Worm (Caenorhabditis elegans) whole organism, early embryonic: ENCODE results near the gene C49C3.20.

ENCODE experiments used
- ama-1 ChIP-seq: fragments of 150-350 bp; optimal IDR thresholded peaks from 2 replicates; lab custom pipeline; 2014
- ceh-36 ChIP-seq: sonication (generic microtip); optimal IDR thresholded peaks from 2 replicates; lab custom pipeline; 2016; ENCODE audit warnings: missing genetic modification characterization, inconsistent platforms, missing compliant biosample characterization

C49C3.20 gene

DNA sequence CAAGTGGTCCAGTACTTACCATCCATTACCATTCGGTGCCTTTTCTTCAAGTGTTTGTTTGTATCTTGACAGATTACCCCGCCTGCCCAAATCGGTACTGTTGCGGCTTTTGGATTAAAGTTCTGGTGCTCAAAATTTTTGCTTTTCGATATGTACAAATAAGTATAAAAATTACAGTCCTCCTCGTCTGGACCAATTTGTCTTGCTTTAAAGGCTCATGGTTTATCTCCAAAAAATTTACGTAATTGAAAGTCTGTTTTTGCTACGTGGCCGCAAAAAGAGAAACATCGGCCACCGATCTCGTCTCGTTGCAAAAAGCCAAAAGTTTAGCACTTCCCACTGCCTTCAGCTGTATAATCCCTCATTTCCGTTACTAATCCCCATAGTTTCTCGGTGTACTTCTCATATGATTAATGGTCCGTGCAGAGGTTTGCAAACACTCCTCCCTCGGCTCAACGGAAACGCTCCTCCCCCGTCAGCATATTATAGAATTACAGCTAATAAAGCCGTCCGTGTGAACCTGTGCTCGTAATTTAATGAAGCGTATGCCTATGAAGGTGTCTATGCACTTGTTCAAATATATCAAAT, 48.9 kb downstream of the C49C3.20 start:
- TF ChIP-seq ama-1 (lab: Kevin White, UChicago), result no peak
- peak; percentile 49 for TF ChIP-seq ceh-36 (tag; lab: Kevin White, UChicago)
